Worm (Caenorhabditis elegans): ENCODE measurements around the gene kel-3.
A peak's percentile ranks its signal among the peaks of the same experiment; 100 is the strongest.

The kel-3 gene

DNA sequence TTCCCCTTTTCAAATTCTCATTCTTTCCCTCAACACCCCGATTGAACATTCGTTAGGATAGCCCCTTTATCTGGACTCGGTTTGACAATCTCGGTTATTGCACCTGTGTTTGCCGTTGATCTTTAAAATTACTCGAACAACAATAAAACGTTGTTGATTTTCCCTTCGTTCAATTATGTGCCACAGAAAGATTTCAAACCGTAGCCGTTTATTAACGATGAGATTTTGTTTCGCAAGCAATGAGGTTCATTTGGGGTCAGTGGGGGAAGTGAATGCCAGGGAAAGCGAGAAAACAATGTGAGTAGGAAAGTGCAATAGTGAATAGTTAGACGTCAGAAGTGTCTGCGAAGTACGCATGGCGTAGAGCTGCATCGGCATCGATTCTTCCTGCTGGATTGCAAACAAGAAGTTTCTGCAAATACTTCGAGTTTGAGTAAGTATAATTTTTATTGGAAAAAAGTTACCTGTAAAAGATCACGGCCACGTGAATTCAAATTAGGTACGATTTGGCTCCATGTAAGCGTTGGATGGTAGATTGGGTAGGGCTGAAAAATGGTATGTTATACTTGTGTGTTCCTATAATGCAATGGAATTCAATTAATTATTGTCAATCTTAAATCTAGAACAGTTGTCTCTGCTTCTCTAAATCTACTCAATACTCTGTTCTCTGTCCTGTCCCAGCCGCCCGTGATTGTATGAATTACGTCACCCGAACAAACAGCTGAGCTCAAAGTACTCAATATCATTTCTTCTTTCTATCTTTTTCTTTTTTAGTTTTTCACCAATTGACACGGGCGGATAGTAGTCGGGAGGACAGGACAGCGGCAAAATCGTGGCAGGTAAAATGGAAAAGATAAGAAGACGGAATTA is at the start of gene kel-3 (continued):
- TF ChIP-seq mxl-3 (GFP tag; optimal IDR thresholded peaks at IDR 0.05) (no peak), dmd-9 (GFP tag; IDR thresholded peaks at IDR 0.05) (peak; percentile 67), ceh-44 (GFP tag; IDR thresholded peaks at IDR 0.05) (peak; percentile 6; the same call in 1 of the 2 replicates), nhr-41 (GFP tag; IDR thresholded peaks at IDR 0.05) (no peak; the same call in 1 of the 2 replicates), ZK546.5 (tag; optimal IDR thresholded peaks at IDR 0.05) (peak in 1 of 2 experiments; percentile 63), ama-1 (optimal IDR thresholded peaks at IDR 0.05) (peak; percentile 99), aha-1 (tag) (peak; percentile 91), nhr-76 (tag; optimal IDR thresholded peaks at IDR 0.05) (no peak), pqm-1 (tag; optimal IDR thresholded peaks at IDR 0.05) (peak; percentile 93)

DNA sequence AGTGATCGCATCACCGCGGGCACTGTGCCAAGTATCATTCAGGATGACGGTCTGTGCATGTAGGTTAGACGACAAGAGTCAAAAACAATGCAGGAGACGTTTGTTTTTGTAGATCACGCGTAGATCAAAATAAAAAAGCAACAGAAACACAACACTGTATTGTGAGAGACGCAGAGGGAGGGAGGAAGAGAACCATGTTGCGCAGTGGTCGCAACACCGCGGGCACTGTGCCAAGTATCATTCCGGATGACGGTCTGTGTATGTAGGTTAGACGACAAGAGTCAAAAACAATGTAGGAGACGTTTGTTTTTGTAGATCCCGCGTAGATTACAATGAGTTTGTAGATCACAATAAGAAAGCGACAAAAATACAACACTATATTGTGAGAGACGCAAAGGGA is 45.6 kb upstream of the kel-3 start:
- TF ChIP-seq ztf-7 (tag; optimal IDR thresholded peaks at IDR 0.05) = no peak
- no peak for TF ChIP-seq zfp-3 (GFP tag; conservative IDR thresholded peaks at IDR 0.05)
- no peak for TF ChIP-seq nhr-42 (GFP tag; IDR thresholded peaks at IDR 0.05)
- no peak for TF ChIP-seq ceh-20 (GFP tag; IDR thresholded peaks at IDR 0.05)
- no peak for TF ChIP-seq Y105C5A.15 (GFP tag; IDR thresholded peaks at IDR 0.05)
- TF ChIP-seq ceh-82 (tag; optimal IDR thresholded peaks at IDR 0.05) = no peak
- no peak for TF ChIP-seq attf-4 (tag; optimal IDR thresholded peaks at IDR 0.05)
- no peak for TF ChIP-seq nhr-48 (tag; optimal IDR thresholded peaks at IDR 0.05)
- TF ChIP-seq mxl-3 (GFP tag; optimal IDR thresholded peaks at IDR 0.05) = no peak
- no peak for TF ChIP-seq lim-7 (GFP tag; IDR thresholded peaks at IDR 0.05)
- TF ChIP-seq lin-1 (GFP tag; IDR thresholded peaks at IDR 0.05) = no peak
- no peak for TF ChIP-seq fos-1 (tag; optimal IDR thresholded peaks at IDR 0.05)
- no peak for TF ChIP-seq dpl-1 (GFP tag; optimal IDR thresholded peaks at IDR 0.05)
- no peak for TF ChIP-seq R02D3.7 (tag; optimal IDR thresholded peaks at IDR 0.05)
- no peak for TF ChIP-seq T20F7.1 (GFP tag; optimal IDR thresholded peaks at IDR 0.05)

DNA sequence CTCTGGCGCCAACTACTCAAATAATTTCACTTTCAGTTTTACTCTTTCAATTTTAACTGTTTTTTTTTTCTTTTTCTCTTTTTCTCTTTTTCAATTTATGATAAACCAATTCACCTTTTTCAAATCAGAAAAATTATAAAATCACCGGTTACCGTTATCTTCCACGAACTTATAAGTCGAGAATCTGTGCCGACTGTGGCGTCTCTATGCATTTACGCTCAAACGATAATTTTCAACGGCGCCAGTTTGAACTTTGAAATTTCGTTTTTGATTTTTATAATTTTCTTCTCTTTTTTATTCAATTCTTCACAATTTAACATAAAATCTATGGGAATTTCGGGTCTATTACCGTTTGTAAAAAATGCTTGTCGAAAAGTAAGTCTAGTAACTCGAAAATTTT is 41.2 kb upstream of the kel-3 start, which contains the start of gene exo-1:
Gene exo-1 (plus strand): TSS at position 101 of the 400 bp plus-strand sequence.
- peak; percentile 80 for TF ChIP-seq mep-1 (tag; optimal IDR thresholded peaks at IDR 0.05)
- no peak for TF ChIP-seq zfp-2 (tag; optimal IDR thresholded peaks at IDR 0.05)
- TF ChIP-seq nhr-6 (tag; optimal IDR thresholded peaks at IDR 0.05) = peak; percentile 74
- TF ChIP-seq unc-130 (GFP tag; optimal IDR thresholded peaks at IDR 0.05) = peak; percentile 87
- 0 out of 2 replicates have a peak, but pooled peaks have one; percentile 20 for TF ChIP-seq D1046.2 (GFP tag; IDR thresholded peaks at IDR 0.05)
- TF ChIP-seq lin-38 (GFP tag; IDR thresholded peaks at IDR 0.05) = peak; percentile 94
- peak; percentile 86 for TF ChIP-seq dpl-1 (GFP tag; optimal IDR thresholded peaks at IDR 0.05)
- TF ChIP-seq mdl-1 (tag; optimal IDR thresholded peaks at IDR 0.05) = peak in 1 of 2 experiments; percentile 24
- peak; percentile 96 for TF ChIP-seq mes-2 (tag; optimal IDR thresholded peaks at IDR 0.05; ENCODE audit: poor library complexity, severe bottlenecking)
- TF ChIP-seq lsy-2 (tag; optimal IDR thresholded peaks at IDR 0.05) = peak in 1 of 2 experiments; percentile 87
- peak; percentile 51 for TF ChIP-seq nhr-11 (tag; optimal IDR thresholded peaks at IDR 0.05)
- 0 out of 2 replicates have a peak, but pooled peaks have one; percentile 29 for TF ChIP-seq ceh-44 (GFP tag; IDR thresholded peaks at IDR 0.05)
- peak; percentile 54 for TF ChIP-seq hlh-30 (tag; optimal IDR thresholded peaks at IDR 0.05; ENCODE audit: insufficient read depth)
- peak; percentile 28; the same call in 1 of the 2 replicates for TF ChIP-seq vab-7 (GFP tag; IDR thresholded peaks at IDR 0.05)
- TF ChIP-seq ceh-20 (GFP tag; IDR thresholded peaks at IDR 0.05) = no peak
- peak; percentile 25 for TF ChIP-seq lin-13 (GFP tag; optimal IDR thresholded peaks at IDR 0.05)
- TF ChIP-seq snpc-1.2 (GFP tag; IDR thresholded peaks at IDR 0.05) = no peak
- TF ChIP-seq nhr-77 (tag; optimal IDR thresholded peaks at IDR 0.05) = peak; percentile 94
- no peak for TF ChIP-seq Y105C5A.15 (GFP tag; IDR thresholded peaks at IDR 0.05)
- TF ChIP-seq hif-1 (tag; optimal IDR thresholded peaks at IDR 0.05) = peak in 1 of 2 experiments; percentile 82
- TF ChIP-seq pqm-1 (tag; optimal IDR thresholded peaks at IDR 0.05) = peak; percentile 52
- TF ChIP-seq nhr-28 (tag; optimal IDR thresholded peaks at IDR 0.05) = peak; percentile 82
- no peak for TF ChIP-seq F44E2.7 (GFP tag; IDR thresholded peaks at IDR 0.05)

All from whole organism, L4 larva.